Worm (Caenorhabditis elegans) whole organism, L2 larva: Measurements from ENCODE around the gene ttr-32.

Source experiments
- C34F6.9 ChIP-seq: fragments of 150-350 bp; optimal IDR thresholded peaks from 2 replicates; lab custom pipeline; 2014; ENCODE audit warnings: missing biosample characterization, missing genetic modification characterization
- F13H6.1 ChIP-seq: sonication (generic microtip); optimal IDR thresholded peaks from 2 replicates; lab custom pipeline; 2016; ENCODE audit warnings: missing genetic modification characterization, missing compliant biosample characterization
- R02D3.7 ChIP-seq: fragments of 150-350 bp; optimal IDR thresholded peaks from 2 replicates; lab custom pipeline; 2014; ENCODE audit warnings: missing biosample characterization, missing genetic modification characterization
- Y55F3AM.14 ChIP-seq: fragments of 200-800 bp; sonication (Bioruptor generic); optimal IDR thresholded peaks from 2 replicates; lab custom pipeline; 2018; ENCODE audit warnings: mild to moderate bottlenecking, missing genetic modification characterization, missing compliant biosample characterization
- ZK546.5 ChIP-seq: sonication (generic microtip); optimal IDR thresholded peaks from 2 replicates; lab custom pipeline; 2017; ENCODE audit warnings: missing biosample characterization, missing genetic modification characterization
- alr-1 ChIP-seq: fragments of 150-350 bp; optimal IDR thresholded peaks from 2 replicates; lab custom pipeline; 2014; ENCODE audit warnings: missing biosample characterization, missing genetic modification characterization
- ama-1 ChIP-seq: fragments of 150-350 bp; optimal IDR thresholded peaks from 2 replicates; lab custom pipeline; 2018; ENCODE audit warnings: inconsistent platforms
- blmp-1 ChIP-seq: sonication (generic microtip); optimal IDR thresholded peaks from 2 replicates; lab custom pipeline; 2017; ENCODE audit warnings: missing genetic modification characterization, mild to moderate bottlenecking, missing compliant biosample characterization, antibody characterized with exemption, moderate library complexity; ENCODE audit not compliant: insufficient read depth
- ceh-16 ChIP-seq: fragments of 150-350 bp; optimal IDR thresholded peaks from 2 replicates; lab custom pipeline; 2014; ENCODE audit warnings: missing biosample characterization, missing genetic modification characterization
- ceh-82 ChIP-seq: fragments of 150-350 bp; optimal IDR thresholded peaks from 2 replicates; lab custom pipeline; 2014; ENCODE audit warnings: missing biosample characterization, missing genetic modification characterization
- crh-2 ChIP-seq: sonication (generic microtip); optimal IDR thresholded peaks from 2 replicates; lab custom pipeline; 2017; ENCODE audit warnings: missing biosample characterization, missing genetic modification characterization
- dmd-4 ChIP-seq: sonication (generic microtip); optimal IDR thresholded peaks from 2 replicates; lab custom pipeline; 2017; ENCODE audit warnings: missing biosample characterization, missing genetic modification characterization
- egl-27 ChIP-seq: sonication (generic microtip); optimal IDR thresholded peaks from 3 replicates; lab custom pipeline; 2017; ENCODE audit warnings: missing biosample characterization, missing genetic modification reagents, missing genetic modification characterization
- elt-1 ChIP-seq: fragments of 150-350 bp; optimal IDR thresholded peaks from 2 replicates; lab custom pipeline; 2014; ENCODE audit warnings: missing biosample characterization, missing genetic modification characterization
- fos-1 ChIP-seq: fragments of 150-350 bp; optimal IDR thresholded peaks from 2 replicates; lab custom pipeline; 2014; ENCODE audit warnings: missing biosample characterization, missing genetic modification characterization
- gmeb-1 ChIP-seq: fragments of 150-350 bp; optimal IDR thresholded peaks from 2 replicates; lab custom pipeline; 2014; ENCODE audit warnings: missing biosample characterization, missing genetic modification characterization
- lin-11 ChIP-seq: fragments of 150-350 bp; sonication (generic microtip); optimal IDR thresholded peaks from 2 replicates; lab custom pipeline; 2014; ENCODE audit warnings: missing biosample characterization, missing genetic modification characterization, inconsistent platforms, mixed read lengths
- lin-13 ChIP-seq: fragments of 150-350 bp; optimal IDR thresholded peaks from 2 replicates; lab custom pipeline; 2014; ENCODE audit warnings: missing biosample characterization, missing genetic modification reagents, missing genetic modification characterization
- lin-39 ChIP-seq: fragments of 150-350 bp; optimal IDR thresholded peaks from 2 replicates; lab custom pipeline; 2014; ENCODE audit warnings: missing biosample characterization, missing genetic modification reagents, missing genetic modification characterization
- lsy-2 ChIP-seq, 2 experiments: fragments of 150-350 bp in 1 of 2; sonication (generic microtip) in 1 of 2; optimal IDR thresholded peaks; 2 replicates each; lab custom pipeline; 2014 to 2017; ENCODE audit warnings: missing biosample characterization in 2 of 2, missing genetic modification characterization in 2 of 2
- mab-5 ChIP-seq: fragments of 150-350 bp; optimal IDR thresholded peaks from 2 replicates; lab custom pipeline; 2014; ENCODE audit warnings: missing biosample characterization, missing genetic modification characterization
- mbf-1 ChIP-seq: sonication (generic microtip); optimal IDR thresholded peaks from 2 replicates; lab custom pipeline; 2017; ENCODE audit warnings: missing biosample characterization, missing genetic modification characterization
- mdl-1 ChIP-seq, 2 experiments: fragments of 150-350 bp in 1 of 2; sonication (generic microtip) in 1 of 2; optimal IDR thresholded peaks; 2 replicates each; lab custom pipeline; 2017; ENCODE audit warnings: missing biosample characterization in 2 of 2, missing genetic modification characterization in 2 of 2
- nhr-11 ChIP-seq: fragments of 150-350 bp; optimal IDR thresholded peaks from 2 replicates; lab custom pipeline; 2014; ENCODE audit warnings: missing biosample characterization, missing genetic modification characterization
- nhr-12 ChIP-seq: fragments of 150-350 bp; optimal IDR thresholded peaks from 2 replicates; lab custom pipeline; 2014; ENCODE audit warnings: missing biosample characterization, missing genetic modification characterization
- nhr-129 ChIP-seq: fragments of 150-350 bp; optimal IDR thresholded peaks from 2 replicates; lab custom pipeline; 2014; ENCODE audit warnings: missing biosample characterization, missing genetic modification characterization
- nhr-21 ChIP-seq: fragments of 150-350 bp; optimal IDR thresholded peaks from 2 replicates; lab custom pipeline; 2014; ENCODE audit warnings: missing biosample characterization, missing genetic modification characterization
- nhr-23 ChIP-seq: fragments of 150-350 bp; optimal IDR thresholded peaks from 2 replicates; lab custom pipeline; 2014; ENCODE audit warnings: missing biosample characterization, missing genetic modification reagents, missing genetic modification characterization
- nhr-237 ChIP-seq: fragments of 150-350 bp; optimal IDR thresholded peaks from 2 replicates; lab custom pipeline; 2014; ENCODE audit warnings: missing biosample characterization, missing genetic modification characterization
- nhr-25 ChIP-seq: fragments of 150-350 bp; sonication (generic microtip); optimal IDR thresholded peaks from 3 replicates; lab custom pipeline; 2014; ENCODE audit warnings: missing biosample characterization, missing genetic modification characterization
- nhr-6 ChIP-seq: fragments of 150-350 bp; optimal IDR thresholded peaks from 2 replicates; lab custom pipeline; 2014; ENCODE audit warnings: missing biosample characterization, missing genetic modification characterization
- nhr-77 ChIP-seq: fragments of 150-350 bp; optimal IDR thresholded peaks from 2 replicates; lab custom pipeline; 2014; ENCODE audit warnings: missing biosample characterization, missing genetic modification characterization
- peb-1 ChIP-seq: fragments of 150-350 bp; optimal IDR thresholded peaks from 2 replicates; lab custom pipeline; 2014; ENCODE audit warnings: missing biosample characterization, missing genetic modification characterization
- sem-4 ChIP-seq: fragments of 150-350 bp; optimal IDR thresholded peaks from 2 replicates; lab custom pipeline; 2014; ENCODE audit warnings: missing biosample characterization, missing genetic modification reagents, missing genetic modification characterization
- skn-1 ChIP-seq: sonication (generic microtip); optimal IDR thresholded peaks from 2 replicates; lab custom pipeline; 2017; ENCODE audit warnings: missing biosample characterization, missing genetic modification characterization
- sma-3 ChIP-seq: sonication (generic microtip); optimal IDR thresholded peaks from 2 replicates; lab custom pipeline; 2016; ENCODE audit warnings: missing genetic modification reagents, missing genetic modification characterization, missing compliant biosample characterization
- sma-9 ChIP-seq, 2 experiments: fragments of 150-350 bp in 1 of 2; sonication (generic microtip) in 1 of 2; optimal IDR thresholded peaks; 2 replicates each; lab custom pipeline; 2014 to 2016; ENCODE audit warnings: missing genetic modification characterization in 2 of 2, mild to moderate bottlenecking in 1 of 2, missing biosample characterization in 1 of 2, missing compliant biosample characterization in 1 of 2, missing genetic modification reagents in 1 of 2, moderate library complexity in 1 of 2
- snpc-4 ChIP-seq: fragments of 150-350 bp; optimal IDR thresholded peaks from 2 replicates; lab custom pipeline; 2014; ENCODE audit warnings: missing biosample characterization, missing genetic modification characterization
- unc-39 ChIP-seq: fragments of 150-350 bp; optimal IDR thresholded peaks from 2 replicates; lab custom pipeline; 2014; ENCODE audit warnings: missing biosample characterization, missing genetic modification characterization
- unc-55 ChIP-seq: fragments of 150-350 bp; sonication (generic microtip); optimal IDR thresholded peaks from 3 replicates; lab custom pipeline; 2014; ENCODE audit warnings: missing biosample characterization, missing genetic modification reagents, missing genetic modification characterization
- unc-62 ChIP-seq: fragments of 150-350 bp; optimal IDR thresholded peaks from 2 replicates; lab custom pipeline; 2014; ENCODE audit warnings: missing biosample characterization, missing genetic modification reagents, missing genetic modification characterization
- zag-1 ChIP-seq: fragments of 150-350 bp; optimal IDR thresholded peaks from 2 replicates; lab custom pipeline; 2014; ENCODE audit warnings: missing biosample characterization, missing genetic modification characterization
- ztf-1 ChIP-seq: fragments of 200-800 bp; sonication (Bioruptor generic); conservative IDR thresholded peaks from 2 replicates; pipeline ENCODE4 v1.3.6; 2022; ENCODE audit warnings: missing genetic modification characterization, missing compliant biosample characterization
- ztf-11 ChIP-seq: sonication (generic microtip); optimal IDR thresholded peaks from 2 replicates; lab custom pipeline; 2017; ENCODE audit warnings: missing biosample characterization, missing genetic modification characterization
- ztf-4 ChIP-seq: fragments of 150-350 bp; optimal IDR thresholded peaks from 2 replicates; lab custom pipeline; 2014; ENCODE audit warnings: missing biosample characterization, missing genetic modification characterization

ttr-32 gene

DNA sequence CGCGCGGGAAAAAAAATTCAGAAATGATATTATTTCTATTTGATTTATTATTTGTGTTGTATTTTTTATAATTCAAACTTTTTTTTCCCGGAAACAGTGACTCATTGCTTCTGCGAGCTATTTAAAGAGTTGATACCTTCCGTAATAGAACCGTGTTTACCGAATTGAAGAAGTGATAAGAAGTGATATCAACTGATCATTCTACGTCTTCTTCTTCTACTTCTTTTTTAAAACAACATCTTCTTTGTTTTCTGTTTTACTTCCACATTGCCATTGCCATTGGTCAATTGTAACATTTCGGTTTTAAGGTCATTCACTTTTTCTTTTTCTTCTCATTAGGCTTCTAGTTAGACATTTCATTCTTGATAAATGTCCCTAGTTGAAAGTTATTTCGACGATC, at the start of gene ttr-32:
TSS of gene ttr-32 (plus strand) at position 314 of the 400 bp plus-strand sequence.
- TF ChIP-seq elt-1 (tag; lab: Kevin White, UChicago) (no peak), nhr-25 (tag; lab: Kevin White, UChicago) (peak; percentile 56), ceh-82 (tag; lab: Kevin White, UChicago) (no peak), blmp-1 (tag; lab: Kevin White, UChicago) (no peak), egl-27 (tag; lab: Kevin White, UChicago) (no peak), nhr-129 (tag; lab: Kevin White, UChicago) (no peak), ztf-1 (no peak), sma-3 (GFP tag; lab: Kevin White, UChicago) (peak; percentile 41), ztf-4 (tag; lab: Kevin White, UChicago) (no peak)

- no peak for TF ChIP-seq Y55F3AM.14 (GFP tag; lab: Kevin White, UChicago)
- no peak for TF ChIP-seq nhr-237 (tag; lab: Kevin White, UChicago)
- no peak for TF ChIP-seq nhr-12 (tag; lab: Kevin White, UChicago)
- TF ChIP-seq lin-11 = no peak
- no peak for TF ChIP-seq ztf-11
- TF ChIP-seq zag-1 (tag; lab: Kevin White, UChicago) = no peak
- TF ChIP-seq egl-27 (tag; lab: Kevin White, UChicago) = no peak
- TF ChIP-seq unc-55 = no peak
- no peak for TF ChIP-seq unc-62
- TF ChIP-seq nhr-77 (tag; lab: Kevin White, UChicago) = no peak
- no peak for TF ChIP-seq sma-9 (GFP tag; optimal IDR thresholded peaks at IDR 0.05; lab: Kevin White, UChicago)
- TF ChIP-seq sma-9 (tag; optimal IDR thresholded peaks at IDR 0.05; lab: Kevin White, UChicago) = no peak
- TF ChIP-seq sem-4 (tag; lab: Kevin White, UChicago) = no peak
- TF ChIP-seq nhr-25 (tag; lab: Kevin White, UChicago) = no peak
- no peak for TF ChIP-seq ztf-1
- TF ChIP-seq mdl-1 (tag; optimal IDR thresholded peaks at IDR 0.05; lab: Kevin White, UChicago) = no peak
- no peak for TF ChIP-seq ceh-16 (tag; lab: Kevin White, UChicago)
- TF ChIP-seq nhr-23 (tag; lab: Kevin White, UChicago) = no peak
- TF ChIP-seq blmp-1 (tag; lab: Kevin White, UChicago) = no peak
- TF ChIP-seq lin-39 (tag; lab: Kevin White, UChicago) = no peak
- no peak for TF ChIP-seq fos-1 (tag; lab: Kevin White, UChicago)
Measured at ce11 chrIII:7518424-7518823, 47.8 kb upstream of the ttr-32 start, which contains the start of gene clk-2. Gene clk-2 (minus strand): TSS chrIII:7518524.

- TF ChIP-seq F13H6.1 (tag; lab: Kevin White, UChicago) = peak; percentile 96
- peak in 1 of 2 experiments; percentile 47 for TF ChIP-seq mdl-1 (tag; optimal IDR thresholded peaks at IDR 0.05; lab: Kevin White, UChicago)
- peak; percentile 91 for TF ChIP-seq gmeb-1 (tag; lab: Kevin White, UChicago)
- peak; percentile 95 for TF ChIP-seq C34F6.9 (tag; lab: Kevin White, UChicago)
- peak; percentile 75 for TF ChIP-seq fos-1 (tag; lab: Kevin White, UChicago)
- peak; percentile 90 for TF ChIP-seq egl-27 (tag; lab: Kevin White, UChicago)
- no peak for TF ChIP-seq nhr-237 (tag; lab: Kevin White, UChicago)
- no peak for TF ChIP-seq mbf-1 (tag; lab: Kevin White, UChicago)
- TF ChIP-seq ama-1 = peak; percentile 61
- peak; percentile 93 for TF ChIP-seq sem-4 (tag; lab: Kevin White, UChicago)
- TF ChIP-seq Y55F3AM.14 (GFP tag; lab: Kevin White, UChicago) = peak; percentile 67
- no peak for TF ChIP-seq alr-1
- peak; percentile 92; the same call in 1 of the 2 replicates for TF ChIP-seq ztf-1
- no peak for TF ChIP-seq elt-1 (tag; lab: Kevin White, UChicago)
- peak; percentile 26 for TF ChIP-seq ztf-11
- no peak for TF ChIP-seq unc-39 (tag; lab: Kevin White, UChicago)
- peak; percentile 98 for TF ChIP-seq unc-55
- TF ChIP-seq nhr-12 (tag; lab: Kevin White, UChicago) = peak; percentile 64
- peak; percentile 83 for TF ChIP-seq skn-1 (tag; lab: Kevin White, UChicago)
- TF ChIP-seq blmp-1 (tag; lab: Kevin White, UChicago) = peak; percentile 41
- no peak for TF ChIP-seq nhr-11 (tag; lab: Kevin White, UChicago)
- peak; percentile 53 for TF ChIP-seq ZK546.5 (tag; lab: Kevin White, UChicago)
- peak; percentile 89 to 96 for TF ChIP-seq lsy-2 (tag; optimal IDR thresholded peaks at IDR 0.05; lab: Kevin White, UChicago)
- peak; percentile 99 for TF ChIP-seq sma-9 (GFP tag; optimal IDR thresholded peaks at IDR 0.05; lab: Kevin White, UChicago)
- TF ChIP-seq sma-9 (tag; optimal IDR thresholded peaks at IDR 0.05; lab: Kevin White, UChicago) = no peak
- peak; percentile 96 for TF ChIP-seq nhr-6 (tag; lab: Kevin White, UChicago)
- TF ChIP-seq sma-3 (GFP tag; lab: Kevin White, UChicago) = peak; percentile 97
- no peak for TF ChIP-seq unc-62
- TF ChIP-seq ceh-16 (tag; lab: Kevin White, UChicago) = peak; percentile 26
- peak; percentile 94 for TF ChIP-seq lin-13 (GFP tag; lab: Kevin White, UChicago)
- peak; percentile 40 for TF ChIP-seq zag-1 (tag; lab: Kevin White, UChicago)
- peak; percentile 40 for TF ChIP-seq lin-11
- TF ChIP-seq nhr-25 (tag; lab: Kevin White, UChicago) = no peak
- TF ChIP-seq dmd-4 (tag; lab: Kevin White, UChicago) = peak; percentile 16
- peak; percentile 88 for TF ChIP-seq mab-5 (tag; lab: Kevin White, UChicago)
- TF ChIP-seq ztf-4 (tag; lab: Kevin White, UChicago) = peak; percentile 84
- peak; percentile 77 for TF ChIP-seq nhr-129 (tag; lab: Kevin White, UChicago)
- no peak for TF ChIP-seq peb-1 (tag; lab: Kevin White, UChicago)
- TF ChIP-seq snpc-4 (tag; lab: Kevin White, UChicago) = no peak
- TF ChIP-seq nhr-21 (tag; lab: Kevin White, UChicago) = peak; percentile 93
- peak; percentile 56 for TF ChIP-seq R02D3.7 (tag; lab: Kevin White, UChicago)
- peak; percentile 94 for TF ChIP-seq crh-2 (tag; lab: Kevin White, UChicago)
Measured at ce11 chrIII:7520672-7521071, 45.5 kb upstream of the ttr-32 start, which contains the start of the genes cux-7 and C07H6.2. Gene cux-7 (minus strand): TSS chrIII:7520845. Gene C07H6.2 (plus strand): TSS chrIII:7521009.
